Fruit fly (Drosophila melanogaster): ENCODE results near the gene Skp2.

Gene Skp2

dm6 chr3R:4378363-4379354, 41.2 kb upstream of the Skp2 start, which contains the start of gene Sfxn1-3 (continued):
- peak; percentile 40 for TF ChIP-seq Blimp-1 (GFP tag; optimal IDR thresholded peaks at IDR 0.05)
- TF ChIP-seq CG9139 (GFP tag; optimal IDR thresholded peaks at IDR 0.05) = peak; percentile 70
- peak; percentile 68 for TF ChIP-seq CG6163 (GFP tag; IDR thresholded peaks at IDR 0.05)
- TF ChIP-seq topi (GFP tag; optimal IDR thresholded peaks at IDR 0.05) = peak; percentile 57
- TF ChIP-seq CG31627 (GFP tag; optimal IDR thresholded peaks at IDR 0.05) = peak; percentile 35
- no peak; the same call in 1 of the 2 replicates for TF ChIP-seq CG15336 (GFP tag; IDR thresholded peaks at IDR 0.05)
- peak; percentile 86 for TF ChIP-seq svp (GFP tag)
- peak; percentile 4 for TF ChIP-seq CG6792 (GFP tag; optimal IDR thresholded peaks at IDR 0.05)
- TF ChIP-seq CG34406 (GFP tag; optimal IDR thresholded peaks at IDR 0.05) = peak; percentile 11
- peak; percentile 72 for TF ChIP-seq dsx (GFP tag; optimal IDR thresholded peaks at IDR 0.05; ENCODE audit: poor library complexity, severe bottlenecking)
- TF ChIP-seq CG3919 (GFP tag; optimal IDR thresholded peaks at IDR 0.05) = peak; percentile 67
- peak; percentile 2 for TF ChIP-seq acj6 (GFP tag; optimal IDR thresholded peaks at IDR 0.05)
- no peak for TF ChIP-seq CG8319 (GFP tag; optimal IDR thresholded peaks at IDR 0.05)
- peak; percentile 7 for TF ChIP-seq Lpt (GFP tag; optimal IDR thresholded peaks at IDR 0.05)
- TF ChIP-seq fd85E (GFP tag; optimal IDR thresholded peaks at IDR 0.05) = no peak
- no peak for TF ChIP-seq dac (GFP tag; optimal IDR thresholded peaks at IDR 0.05)
- TF ChIP-seq CG7368 (GFP tag; optimal IDR thresholded peaks at IDR 0.05) = peak; percentile 46
- TF ChIP-seq CG11294 (GFP tag; IDR thresholded peaks at IDR 0.05) = no peak; the same call in 1 of the 2 replicates

dm6 chr3R:4362010-4362409, 24.5 kb upstream of the Skp2 start:
- TF ChIP-seq topi (GFP tag; optimal IDR thresholded peaks at IDR 0.05) = no peak
- TF ChIP-seq CG9139 (GFP tag; optimal IDR thresholded peaks at IDR 0.05) = no peak
- TF ChIP-seq Met (GFP tag; optimal IDR thresholded peaks at IDR 0.05) = no peak
- no peak for TF ChIP-seq Lpt (GFP tag; optimal IDR thresholded peaks at IDR 0.05)

dm6 chr3R:4360668-4361110, 23.2 kb upstream of the Skp2 start:
- TF ChIP-seq salr (GFP tag; optimal IDR thresholded peaks at IDR 0.05) (no peak), CG7368 (GFP tag; optimal IDR thresholded peaks at IDR 0.05) (peak; percentile 3), fd85E (GFP tag; optimal IDR thresholded peaks at IDR 0.05) (no peak), Eip78C (GFP tag) (peak; percentile 73), CG15336 (GFP tag; IDR thresholded peaks at IDR 0.05) (no peak), acj6 (GFP tag; optimal IDR thresholded peaks at IDR 0.05) (no peak), net (GFP tag; optimal IDR thresholded peaks at IDR 0.05) (peak; percentile 11), CG6854 (GFP tag; optimal IDR thresholded peaks at IDR 0.05) (peak; percentile 19), lz (GFP tag; optimal IDR thresholded peaks at IDR 0.05) (peak; percentile 11), CG3919 (GFP tag; optimal IDR thresholded peaks at IDR 0.05) (peak; percentile 14), Sox15 (GFP tag; optimal IDR thresholded peaks at IDR 0.05) (no peak), dsx (GFP tag; optimal IDR thresholded peaks at IDR 0.05; ENCODE audit: poor library complexity, severe bottlenecking) (peak; percentile 42), Sox14 (GFP tag; optimal IDR thresholded peaks at IDR 0.05) (peak; percentile 12), CG9139 (GFP tag; optimal IDR thresholded peaks at IDR 0.05) (no peak), fd59A (GFP tag; optimal IDR thresholded peaks at IDR 0.05) (no peak), CG10631 (GFP tag; optimal IDR thresholded peaks at IDR 0.05) (no peak), CG8119 (GFP tag; IDR thresholded peaks at IDR 0.05) (peak; percentile 33; the same call in 1 of the 3 replicates), Hr38 (GFP tag; optimal IDR thresholded peaks at IDR 0.05) (no peak), Sox102F (GFP tag; optimal IDR thresholded peaks at IDR 0.05) (peak; percentile 13), fkh (GFP tag; optimal IDR thresholded peaks at IDR 0.05) (no peak), CG1621 (tag; optimal IDR thresholded peaks at IDR 0.05) (peak; percentile 25), Ets96B (tag; optimal IDR thresholded peaks at IDR 0.05) (no peak), CG34406 (GFP tag; optimal IDR thresholded peaks at IDR 0.05) (no peak), OdsH (GFP tag; optimal IDR thresholded peaks at IDR 0.05) (no peak), CG6276 (GFP tag; optimal IDR thresholded peaks at IDR 0.05) (peak; percentile 5), CG16779 (tag; optimal IDR thresholded peaks at IDR 0.05) (no peak), ss (GFP tag; optimal IDR thresholded peaks at IDR 0.05) (peak in 1 of 2 experiments; percentile 24), CG8632 (GFP tag; optimal IDR thresholded peaks at IDR 0.05) (no peak), esn (GFP tag; optimal IDR thresholded peaks at IDR 0.05) (peak; percentile 21), cyc (GFP tag; optimal IDR thresholded peaks at IDR 0.05) (no peak), svp (GFP tag) (peak; percentile 89), CG4318 (GFP tag; optimal IDR thresholded peaks at IDR 0.05) (no peak), Blimp-1 (GFP tag; optimal IDR thresholded peaks at IDR 0.05) (no peak), CG11902 (GFP tag; optimal IDR thresholded peaks at IDR 0.05) (peak; percentile 24), topi (GFP tag; optimal IDR thresholded peaks at IDR 0.05) (peak; percentile 12), Hr4 (GFP tag; optimal IDR thresholded peaks at IDR 0.05) (no peak)

Measured in whole organism, prepupa.